Worm (Caenorhabditis elegans) whole organism, L3 larva: Measurements from ENCODE around the gene aos-1.

ENCODE experiments used
- aly-2 ChIP-seq: fragments of 150-350 bp; optimal IDR thresholded peaks from 2 replicates; lab custom pipeline; 2014; ENCODE audit warnings: missing biosample characterization, missing genetic modification characterization
- ceh-82 ChIP-seq: fragments of 150-350 bp; optimal IDR thresholded peaks from 2 replicates; lab custom pipeline; 2014; ENCODE audit warnings: missing biosample characterization, missing genetic modification characterization
- daf-12 ChIP-seq: fragments of 150-350 bp; optimal IDR thresholded peaks from 2 replicates; lab custom pipeline; 2014; ENCODE audit warnings: missing biosample characterization, missing genetic modification reagents, missing genetic modification characterization
- elt-1 ChIP-seq: fragments of 150-350 bp; optimal IDR thresholded peaks from 2 replicates; lab custom pipeline; 2014; ENCODE audit warnings: missing biosample characterization, missing genetic modification characterization
- elt-3 ChIP-seq, 3 experiments: fragments of 150-350 bp in 1 of 3; sonication (generic microtip) in 2 of 3; optimal IDR thresholded peaks; 2 replicates in 2 of 3; 4 replicates in 1 of 3; lab custom pipeline; 2014 to 2017; ENCODE audit warnings: missing biosample characterization in 3 of 3, missing genetic modification characterization in 3 of 3
- eor-1 ChIP-seq, 2 experiments: fragments of 150-350 bp; optimal IDR thresholded peaks; 2 replicates each; lab custom pipeline; 2014 to 2018; ENCODE audit warnings: missing biosample characterization in 2 of 2, missing genetic modification characterization in 2 of 2
- jun-1 ChIP-seq: fragments of 150-350 bp; optimal IDR thresholded peaks from 2 replicates; lab custom pipeline; 2014; ENCODE audit warnings: missing biosample characterization, missing genetic modification reagents, missing genetic modification characterization
- lin-39 ChIP-seq: fragments of 150-350 bp; optimal IDR thresholded peaks from 2 replicates; lab custom pipeline; 2018; ENCODE audit warnings: missing biosample characterization, missing genetic modification reagents, missing genetic modification characterization
- mdl-1 ChIP-seq: fragments of 150-350 bp; optimal IDR thresholded peaks from 2 replicates; lab custom pipeline; 2014; ENCODE audit warnings: missing biosample characterization, missing genetic modification characterization
- nhr-11 ChIP-seq: fragments of 150-350 bp; optimal IDR thresholded peaks from 2 replicates; lab custom pipeline; 2014; ENCODE audit warnings: missing biosample characterization, missing genetic modification characterization
- snpc-4 ChIP-seq: fragments of 150-350 bp; optimal IDR thresholded peaks from 2 replicates; lab custom pipeline; 2014; ENCODE audit warnings: missing biosample characterization, missing genetic modification characterization
- tbx-2 ChIP-seq: sonication (generic microtip); optimal IDR thresholded peaks from 2 replicates; lab custom pipeline; 2016; ENCODE audit warnings: mild to moderate bottlenecking, missing genetic modification characterization, missing compliant biosample characterization
- unc-62 ChIP-seq: fragments of 150-350 bp; sonication (generic microtip); optimal IDR thresholded peaks from 4 replicates; lab custom pipeline; 2014; ENCODE audit warnings: missing biosample characterization, missing genetic modification reagents, missing genetic modification characterization

DNA sequence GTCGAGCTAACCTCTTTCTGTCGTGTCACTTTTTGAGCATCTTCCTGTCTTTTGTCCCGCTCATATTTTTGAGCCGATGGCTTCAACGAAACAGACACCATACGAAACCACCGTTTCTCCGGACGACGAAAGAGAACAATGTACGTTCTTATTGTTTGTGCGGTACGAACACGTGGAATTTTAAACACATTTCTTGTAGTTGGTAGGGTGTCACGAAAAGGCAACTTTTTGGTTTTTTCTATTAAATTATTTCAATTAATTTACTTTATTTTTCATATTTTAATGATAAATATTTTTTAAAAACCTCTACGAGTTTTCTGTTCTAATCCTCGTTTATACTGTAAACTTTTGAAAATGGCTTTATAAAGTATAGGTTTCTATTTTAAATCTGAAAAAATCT lies 38.9 kb downstream of the aos-1 start, which contains the start of gene R04B5.11:
- no peak for TF ChIP-seq aly-2 (tag; lab: Kevin White, UChicago)
- TF ChIP-seq lin-39 (tag; lab: Kevin White, UChicago) = no peak
- no peak for TF ChIP-seq snpc-4 (tag; lab: Kevin White, UChicago)
- TF ChIP-seq nhr-11 (tag; lab: Kevin White, UChicago) = no peak
- TF ChIP-seq daf-12 (tag; lab: Kevin White, UChicago) = no peak
- TF ChIP-seq elt-3 (tag; optimal IDR thresholded peaks at IDR 0.05; lab: Kevin White, UChicago) = no peak
- TF ChIP-seq ceh-82 (tag; lab: Kevin White, UChicago) = no peak
- TF ChIP-seq elt-1 = no peak
- no peak for TF ChIP-seq unc-62 (GFP tag; lab: Kevin White, UChicago)
- no peak for TF ChIP-seq eor-1 (tag; optimal IDR thresholded peaks at IDR 0.05; lab: Kevin White, UChicago)
- TF ChIP-seq jun-1 (tag; lab: Kevin White, UChicago) = no peak
- TF ChIP-seq mdl-1 (tag; lab: Kevin White, UChicago) = no peak
- no peak for TF ChIP-seq tbx-2 (tag; lab: Kevin White, UChicago)
